Worm (Caenorhabditis elegans) whole organism, L3 larva: ENCODE data around the gene nfki-1.
A peak's percentile ranks its signal among the peaks of the same experiment; 100 is the strongest.

ENCODE experiments used
- R02D3.7 ChIP-seq: fragments of 150-350 bp; optimal IDR thresholded peaks from 2 replicates; lab custom pipeline; 2014; ENCODE audit warnings: missing biosample characterization, missing genetic modification characterization
- ZK546.5 ChIP-seq: sonication (generic microtip); optimal IDR thresholded peaks from 2 replicates; lab custom pipeline; 2017; ENCODE audit warnings: missing biosample characterization, missing genetic modification characterization
- aly-2 ChIP-seq: fragments of 150-350 bp; optimal IDR thresholded peaks from 2 replicates; lab custom pipeline; 2014; ENCODE audit warnings: missing biosample characterization, missing genetic modification characterization
- ama-1 ChIP-seq: fragments of 150-350 bp; optimal IDR thresholded peaks from 2 replicates; lab custom pipeline; 2018
- ceh-16 ChIP-seq: sonication (generic microtip); optimal IDR thresholded peaks from 2 replicates; lab custom pipeline; 2017; ENCODE audit warnings: missing biosample characterization, missing genetic modification characterization
- ceh-82 ChIP-seq: fragments of 150-350 bp; optimal IDR thresholded peaks from 2 replicates; lab custom pipeline; 2014; ENCODE audit warnings: missing biosample characterization, missing genetic modification characterization
- ceh-9 ChIP-seq: sonication (generic microtip); optimal IDR thresholded peaks from 2 replicates; lab custom pipeline; 2018; ENCODE audit warnings: missing biosample characterization, missing genetic modification characterization
- daf-12 ChIP-seq: fragments of 150-350 bp; optimal IDR thresholded peaks from 2 replicates; lab custom pipeline; 2014; ENCODE audit warnings: missing biosample characterization, missing genetic modification reagents, missing genetic modification characterization
- egl-5 ChIP-seq: fragments of 150-350 bp; optimal IDR thresholded peaks from 2 replicates; lab custom pipeline; 2017; ENCODE audit warnings: missing biosample characterization, missing genetic modification reagents, missing genetic modification characterization, inconsistent platforms
- elt-1 ChIP-seq: fragments of 150-350 bp; optimal IDR thresholded peaks from 2 replicates; lab custom pipeline; 2014; ENCODE audit warnings: missing biosample characterization, missing genetic modification characterization
- elt-2 ChIP-seq: sonication (generic microtip); optimal IDR thresholded peaks from 2 replicates; lab custom pipeline; 2016; ENCODE audit warnings: missing genetic modification reagents, mild to moderate bottlenecking, missing genetic modification characterization, missing compliant biosample characterization
- fkh-10 ChIP-seq: sonication (generic microtip); optimal IDR thresholded peaks from 2 replicates; lab custom pipeline; 2017; ENCODE audit warnings: missing biosample characterization, missing genetic modification reagents, missing genetic modification characterization
- fkh-2 ChIP-seq: fragments of 150-350 bp; optimal IDR thresholded peaks from 2 replicates; lab custom pipeline; 2014; ENCODE audit warnings: missing biosample characterization, missing genetic modification reagents, missing genetic modification characterization
- fos-1 ChIP-seq: fragments of 150-350 bp; optimal IDR thresholded peaks from 2 replicates; lab custom pipeline; 2014; ENCODE audit warnings: missing biosample characterization, missing genetic modification characterization
- hmg-11 ChIP-seq: sonication (generic microtip); optimal IDR thresholded peaks from 2 replicates; lab custom pipeline; 2016; ENCODE audit warnings: missing genetic modification characterization, missing compliant biosample characterization
- jun-1 ChIP-seq: fragments of 150-350 bp; optimal IDR thresholded peaks from 2 replicates; lab custom pipeline; 2014; ENCODE audit warnings: missing biosample characterization, missing genetic modification reagents, missing genetic modification characterization
- lin-15B ChIP-seq: fragments of 150-350 bp; optimal IDR thresholded peaks from 2 replicates; lab custom pipeline; 2014; ENCODE audit warnings: missing biosample characterization, missing genetic modification characterization
- lin-39 ChIP-seq: fragments of 150-350 bp; optimal IDR thresholded peaks from 2 replicates; lab custom pipeline; 2018; ENCODE audit warnings: missing biosample characterization, missing genetic modification reagents, missing genetic modification characterization
- lsy-12 ChIP-seq: sonication (generic microtip); optimal IDR thresholded peaks from 2 replicates; lab custom pipeline; 2016; ENCODE audit warnings: mild to moderate bottlenecking, missing genetic modification characterization, missing compliant biosample characterization
- mdl-1 ChIP-seq: fragments of 150-350 bp; optimal IDR thresholded peaks from 2 replicates; lab custom pipeline; 2014; ENCODE audit warnings: missing biosample characterization, missing genetic modification characterization
- mml-1 ChIP-seq: fragments of 150-350 bp; sonication (generic microtip); optimal IDR thresholded peaks from 3 replicates; lab custom pipeline; 2014; ENCODE audit warnings: missing biosample characterization, missing genetic modification characterization
- nfya-1 ChIP-seq: sonication (generic microtip); optimal IDR thresholded peaks from 2 replicates; lab custom pipeline; 2017; ENCODE audit warnings: missing genetic modification characterization, mild to moderate bottlenecking, missing compliant biosample characterization, antibody characterized with exemption, moderate library complexity; ENCODE audit not compliant: insufficient read depth
- nhr-11 ChIP-seq: fragments of 150-350 bp; optimal IDR thresholded peaks from 2 replicates; lab custom pipeline; 2014; ENCODE audit warnings: missing biosample characterization, missing genetic modification characterization
- nhr-12 ChIP-seq: fragments of 150-350 bp; optimal IDR thresholded peaks from 2 replicates; lab custom pipeline; 2014; ENCODE audit warnings: missing biosample characterization, missing genetic modification characterization
- nhr-23 ChIP-seq: fragments of 150-350 bp; optimal IDR thresholded peaks from 2 replicates; lab custom pipeline; 2014; ENCODE audit warnings: missing biosample characterization, missing genetic modification reagents, missing genetic modification characterization
- nhr-237 ChIP-seq: fragments of 150-350 bp; optimal IDR thresholded peaks from 2 replicates; lab custom pipeline; 2014; ENCODE audit warnings: missing biosample characterization, missing genetic modification characterization
- nhr-25 ChIP-seq: sonication (generic microtip); optimal IDR thresholded peaks from 2 replicates; lab custom pipeline; 2017; ENCODE audit warnings: missing biosample characterization, missing genetic modification characterization
- nhr-28 ChIP-seq: fragments of 150-350 bp; optimal IDR thresholded peaks from 2 replicates; lab custom pipeline; 2014; ENCODE audit warnings: missing biosample characterization, missing genetic modification characterization
- nhr-43 ChIP-seq: sonication (generic microtip); optimal IDR thresholded peaks from 2 replicates; lab custom pipeline; 2016; ENCODE audit warnings: mild to moderate bottlenecking, missing genetic modification characterization, missing compliant biosample characterization; ENCODE audit not compliant: poor library complexity, severe bottlenecking
- nhr-67 ChIP-seq: fragments of 150-350 bp; optimal IDR thresholded peaks from 2 replicates; lab custom pipeline; 2014; ENCODE audit warnings: missing biosample characterization, missing genetic modification characterization
- nhr-76 ChIP-seq: fragments of 150-350 bp; sonication (generic microtip); optimal IDR thresholded peaks from 5 replicates; lab custom pipeline; 2014; ENCODE audit warnings: missing biosample characterization, missing genetic modification characterization
- pha-4 ChIP-seq: fragments of 150-350 bp; optimal IDR thresholded peaks from 2 replicates; lab custom pipeline; 2014; ENCODE audit warnings: missing biosample characterization, missing genetic modification reagents, missing genetic modification characterization
- pqm-1 ChIP-seq: fragments of 150-350 bp; optimal IDR thresholded peaks from 2 replicates; lab custom pipeline; 2017; ENCODE audit warnings: missing biosample characterization, missing genetic modification characterization, inconsistent platforms
- sea-2 ChIP-seq: fragments of 150-350 bp; sonication (generic microtip); optimal IDR thresholded peaks from 4 replicates; lab custom pipeline; 2014; ENCODE audit warnings: missing biosample characterization, missing genetic modification reagents, missing genetic modification characterization
- snpc-4 ChIP-seq: fragments of 150-350 bp; optimal IDR thresholded peaks from 2 replicates; lab custom pipeline; 2014; ENCODE audit warnings: missing biosample characterization, missing genetic modification characterization
- unc-39 ChIP-seq: sonication (generic microtip); optimal IDR thresholded peaks from 4 replicates; lab custom pipeline; 2017; ENCODE audit warnings: missing biosample characterization, missing genetic modification characterization
- unc-62 ChIP-seq: fragments of 150-350 bp; sonication (generic microtip); optimal IDR thresholded peaks from 4 replicates; lab custom pipeline; 2014; ENCODE audit warnings: missing biosample characterization, missing genetic modification reagents, missing genetic modification characterization
- zag-1 ChIP-seq: fragments of 150-350 bp; optimal IDR thresholded peaks from 2 replicates; lab custom pipeline; 2014; ENCODE audit warnings: missing biosample characterization, missing genetic modification characterization
- ztf-11 ChIP-seq: fragments of 150-350 bp; optimal IDR thresholded peaks from 2 replicates; lab custom pipeline; 2014; ENCODE audit warnings: missing biosample characterization, missing genetic modification characterization
- ztf-4 ChIP-seq: fragments of 150-350 bp; optimal IDR thresholded peaks from 2 replicates; lab custom pipeline; 2014; ENCODE audit warnings: missing biosample characterization, missing genetic modification characterization

nfki-1 gene

ce11 chrX:15365235-15365634 lies 10.2 kb downstream of the nfki-1 start (continued):
- TF ChIP-seq mml-1 (tag; lab: Kevin White, UChicago) (no peak), nhr-11 (tag; lab: Kevin White, UChicago) (peak; percentile 22), lsy-12 (peak; percentile 65), lin-15B (tag; lab: Kevin White, UChicago) (peak; percentile 38), pqm-1 (tag; lab: Kevin White, UChicago) (no peak), sea-2 (no peak), aly-2 (tag; lab: Kevin White, UChicago) (no peak), zag-1 (no peak), snpc-4 (tag; lab: Kevin White, UChicago) (peak; percentile 70)

- TF ChIP-seq unc-62 (GFP tag; lab: Kevin White, UChicago), result no peak
- TF ChIP-seq nhr-25 (tag; lab: Kevin White, UChicago), result peak; percentile 5
- TF ChIP-seq nhr-23 (tag; lab: Kevin White, UChicago), result peak; percentile 8
- no peak for TF ChIP-seq nfya-1 (tag; lab: Kevin White, UChicago)
- no peak for TF ChIP-seq mml-1 (tag; lab: Kevin White, UChicago)
- TF ChIP-seq elt-1 (tag; lab: Kevin White, UChicago), result peak; percentile 25
- TF ChIP-seq elt-2, result peak; percentile 91
- no peak for TF ChIP-seq snpc-4 (tag; lab: Kevin White, UChicago)
- peak; percentile 33 for TF ChIP-seq pqm-1 (tag; lab: Kevin White, UChicago)
- no peak for TF ChIP-seq fkh-2 (tag; lab: Kevin White, UChicago)
- peak; percentile 11 for TF ChIP-seq pha-4 (tag; lab: Kevin White, UChicago)
- TF ChIP-seq fkh-10, result no peak
- TF ChIP-seq ama-1, result peak; percentile 5
- TF ChIP-seq nhr-67, result no peak
- no peak for TF ChIP-seq mdl-1 (tag; lab: Kevin White, UChicago)
These were observed 10.7 kb downstream of the nfki-1 start, which contains the start of gene C33A11.2 for ce11 chrX:15365767-15366177. TSS of gene C33A11.2 (plus strand) at chrX:15365992.

ce11 chrX:15372772-15373171 lies 17.7 kb downstream of the nfki-1 start:
- no peak for TF ChIP-seq ztf-11 (tag; lab: Kevin White, UChicago)
- TF ChIP-seq mml-1 (tag; lab: Kevin White, UChicago), result no peak
- TF ChIP-seq elt-2, result no peak
- TF ChIP-seq jun-1 (tag; lab: Kevin White, UChicago), result no peak
- no peak for TF ChIP-seq pqm-1 (tag; lab: Kevin White, UChicago)
- no peak for TF ChIP-seq ceh-9 (tag; lab: Kevin White, UChicago)
- no peak for TF ChIP-seq nfya-1 (tag; lab: Kevin White, UChicago)
- no peak for TF ChIP-seq fos-1
- TF ChIP-seq nhr-12 (tag; lab: Kevin White, UChicago), result no peak
- TF ChIP-seq nhr-23 (tag; lab: Kevin White, UChicago), result no peak
- no peak for TF ChIP-seq unc-62 (GFP tag; lab: Kevin White, UChicago)
- TF ChIP-seq mdl-1 (tag; lab: Kevin White, UChicago), result no peak
- TF ChIP-seq unc-39 (tag; lab: Kevin White, UChicago), result no peak

ce11 chrX:15373415-15374048 lies 18.5 kb downstream of the nfki-1 start:
- TF ChIP-seq elt-2 (peak; percentile 88), nhr-25 (tag; lab: Kevin White, UChicago) (no peak), hmg-11 (peak; percentile 26), sea-2 (no peak), fkh-2 (tag; lab: Kevin White, UChicago) (no peak), daf-12 (tag; lab: Kevin White, UChicago) (no peak), nhr-43 (no peak), nhr-76 (tag; lab: Kevin White, UChicago) (no peak), lsy-12 (no peak), ceh-16 (no peak), pqm-1 (tag; lab: Kevin White, UChicago) (peak; percentile 81), ZK546.5 (tag; lab: Kevin White, UChicago) (no peak), unc-62 (GFP tag; lab: Kevin White, UChicago) (peak; percentile 44), nhr-23 (tag; lab: Kevin White, UChicago) (peak; percentile 33), R02D3.7 (tag; lab: Kevin White, UChicago) (no peak), jun-1 (tag; lab: Kevin White, UChicago) (peak; percentile 45), elt-1 (tag; lab: Kevin White, UChicago) (peak; percentile 54), fkh-10 (peak; percentile 48), ceh-82 (no peak), nhr-12 (tag; lab: Kevin White, UChicago) (no peak), ztf-11 (tag; lab: Kevin White, UChicago) (no peak), nhr-28 (tag; lab: Kevin White, UChicago) (no peak), nhr-11 (tag; lab: Kevin White, UChicago) (no peak), nfya-1 (tag; lab: Kevin White, UChicago) (peak; percentile 57), lin-39 (tag; lab: Kevin White, UChicago) (peak; percentile 89), unc-39 (tag; lab: Kevin White, UChicago) (no peak), ztf-4 (tag; lab: Kevin White, UChicago) (no peak), egl-5 (tag; lab: Kevin White, UChicago) (no peak), nhr-237 (no peak), pha-4 (tag; lab: Kevin White, UChicago) (peak; percentile 48)
